Worm (Caenorhabditis elegans) whole organism, midembryonic: Measurements from ENCODE around the gene F01G10.5.

Source experiments
- T22C8.4 ChIP-seq: fragments of 200-800 bp; sonication (Bioruptor generic); IDR thresholded peaks from 2 replicates; pipeline ENCODE4 v1.3.6; 2022; ENCODE audit warnings: missing genetic modification characterization, missing compliant biosample characterization
- cog-1 ChIP-seq: sonication (generic microtip); optimal IDR thresholded peaks from 2 replicates; lab custom pipeline; 2016; ENCODE audit warnings: missing genetic modification characterization, missing compliant biosample characterization
- flt-1 ChIP-seq: fragments of 200-800 bp; sonication (Bioruptor generic); IDR thresholded peaks from 2 replicates; pipeline ENCODE4 v1.3.6; 2022; ENCODE audit warnings: missing genetic modification characterization, missing compliant biosample characterization
- klf-2 ChIP-seq: fragments of 200-800 bp; sonication (Bioruptor generic); conservative IDR thresholded peaks from 2 replicates; pipeline ENCODE4 v1.3.6; 2022; ENCODE audit warnings: missing genetic modification reagents, missing genetic modification characterization, missing compliant biosample characterization
- med-1 ChIP-seq: sonication (generic microtip); optimal IDR thresholded peaks from 2 replicates; lab custom pipeline; 2017; ENCODE audit warnings: missing genetic modification characterization, mild to moderate bottlenecking, missing compliant biosample characterization, antibody characterized with exemption, missing genetic modification reagents; ENCODE audit not compliant: insufficient read depth
- ref-1 ChIP-seq: fragments of 200-800 bp; sonication (Bioruptor generic); conservative IDR thresholded peaks from 2 replicates; pipeline ENCODE4 v1.3.6; 2022; ENCODE audit warnings: missing genetic modification reagents, missing genetic modification characterization, missing compliant biosample characterization
- tab-1 ChIP-seq: fragments of 200-800 bp; sonication (Bioruptor generic); IDR thresholded peaks from 2 replicates; pipeline ENCODE4 v1.3.6; 2022; ENCODE audit warnings: missing genetic modification characterization, missing compliant biosample characterization
- ztf-23 ChIP-seq: fragments of 200-800 bp; sonication (Bioruptor generic); IDR thresholded peaks from 2 replicates; pipeline ENCODE4 v1.3.6; 2022; ENCODE audit warnings: missing genetic modification reagents, missing genetic modification characterization, missing compliant biosample characterization
- ztf-29 ChIP-seq: fragments of 200-800 bp; sonication (Bioruptor generic); IDR thresholded peaks from 2 replicates; pipeline ENCODE4 v1.3.6; 2022; ENCODE audit warnings: missing genetic modification reagents, missing genetic modification characterization, missing compliant biosample characterization

F01G10.5 gene

DNA sequence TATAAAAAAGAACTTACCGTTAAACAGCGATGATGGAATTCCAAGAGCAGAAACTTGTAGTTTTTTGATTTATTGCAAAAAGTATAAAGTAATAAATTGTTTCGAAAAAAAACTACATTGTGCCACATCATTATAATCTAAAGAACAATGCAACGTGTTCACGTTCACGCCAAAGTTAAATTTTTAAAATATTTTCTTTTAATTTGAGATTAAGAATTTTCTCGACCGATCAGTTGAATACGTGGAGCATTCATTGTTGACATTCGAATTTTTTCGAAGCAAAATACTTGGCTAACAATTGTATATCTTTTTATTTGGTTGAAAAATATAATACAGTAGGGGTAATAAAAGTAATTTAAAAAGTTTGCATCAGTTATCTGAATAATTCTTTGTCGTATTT is at the start of gene F01G10.5:
TSS of gene F01G10.5 (minus strand) at position 101 of the 400 bp plus-strand sequence.
- TF ChIP-seq T22C8.4 (GFP tag; lab: Robert Waterston, UW) (no peak), tab-1 (GFP tag; lab: Robert Waterston, UW) (no peak), med-1 (no peak), ztf-29 (GFP tag; lab: Robert Waterston, UW) (no peak), ref-1 (GFP tag; lab: Robert Waterston, UW) (no peak), cog-1 (tag; lab: Kevin White, UChicago) (no peak), klf-2 (GFP tag; lab: Robert Waterston, UW) (no peak), flt-1 (no peak), ztf-23 (no peak)

DNA sequence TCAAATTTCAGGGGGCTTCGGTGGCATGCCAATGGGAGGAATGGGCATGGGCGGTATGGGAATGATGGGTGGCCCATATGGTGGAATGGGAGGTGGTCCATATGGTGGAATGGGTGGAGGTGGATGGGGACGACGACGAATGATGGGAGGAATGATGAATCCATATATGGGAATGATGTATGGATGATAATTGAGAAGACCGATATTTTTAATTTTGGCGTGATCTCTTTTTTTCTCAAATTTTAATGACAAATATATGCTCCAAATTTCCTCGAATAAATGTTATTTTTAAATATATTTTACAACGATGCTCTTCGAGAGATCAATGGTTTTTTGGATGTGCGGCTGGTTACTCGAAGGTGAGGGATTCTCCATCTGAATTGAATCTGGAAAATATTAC is 46.8 kb upstream of the F01G10.5 start, which contains the start of gene Y43C5A.4:
TSS of gene Y43C5A.4 (plus strand) at position 301 of the 400 bp plus-strand sequence.
- no peak for TF ChIP-seq ztf-29 (GFP tag; lab: Robert Waterston, UW)
- TF ChIP-seq cog-1 (tag; lab: Kevin White, UChicago), result no peak
- TF ChIP-seq ref-1 (GFP tag; lab: Robert Waterston, UW), result no peak

- TF ChIP-seq ref-1 (GFP tag; lab: Robert Waterston, UW), result no peak
- no peak for TF ChIP-seq ztf-29 (GFP tag; lab: Robert Waterston, UW)
- no peak for TF ChIP-seq flt-1
- TF ChIP-seq ztf-23, result no peak
- no peak for TF ChIP-seq cog-1 (tag; lab: Kevin White, UChicago)
- TF ChIP-seq klf-2 (GFP tag; lab: Robert Waterston, UW), result no peak
- TF ChIP-seq T22C8.4 (GFP tag; lab: Robert Waterston, UW), result no peak
- no peak for TF ChIP-seq tab-1 (GFP tag; lab: Robert Waterston, UW)
- no peak for TF ChIP-seq med-1
These were observed 46.1 kb upstream of the F01G10.5 start, which contains the start of gene Y43C5A.7 for ce11 chrIV:10276960-10277359. Y43C5A.7 (plus strand) TSS chrIV:10277260.

- TF ChIP-seq med-1 (no peak), ref-1 (GFP tag; lab: Robert Waterston, UW) (no peak), T22C8.4 (GFP tag; lab: Robert Waterston, UW) (no peak), ztf-29 (GFP tag; lab: Robert Waterston, UW) (no peak), flt-1 (no peak), cog-1 (tag; lab: Kevin White, UChicago) (no peak)
These were observed 44.2 kb upstream of the F01G10.5 start for ce11 chrIV:10275050-10275449.

DNA sequence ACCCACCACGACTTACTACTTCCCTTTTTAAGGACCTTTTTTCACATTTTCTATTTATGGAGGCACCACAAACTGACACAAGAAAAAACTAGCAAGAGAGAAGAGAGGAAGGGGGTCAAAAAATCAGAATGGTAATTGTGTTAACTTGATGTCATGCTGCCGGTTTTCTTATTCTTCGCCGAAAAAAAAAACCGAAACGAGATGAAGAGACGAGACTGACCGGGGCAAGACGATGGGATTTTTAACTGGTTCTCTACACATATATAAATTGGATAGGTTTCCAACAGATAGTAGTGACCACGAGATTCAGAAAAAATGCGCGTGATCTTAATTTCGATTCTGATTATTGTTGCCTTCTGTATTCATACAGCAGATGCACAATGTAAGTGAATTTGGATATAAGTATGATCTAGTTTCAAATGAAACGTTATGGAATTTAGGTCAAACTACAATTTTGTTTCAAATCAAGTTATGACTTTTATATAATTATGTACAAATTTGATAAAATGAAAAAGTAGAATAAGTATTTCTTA is 43.0 kb upstream of the F01G10.5 start, which contains the start of gene Y43C5A.3:
TSS of gene Y43C5A.3 (plus strand) at position 256 of the 533 bp plus-strand sequence.
- no peak for TF ChIP-seq tab-1 (GFP tag; lab: Robert Waterston, UW)
- TF ChIP-seq klf-2 (GFP tag; lab: Robert Waterston, UW), result no peak
- no peak for TF ChIP-seq ztf-23
- TF ChIP-seq ztf-29 (GFP tag; lab: Robert Waterston, UW), result no peak
- no peak for TF ChIP-seq cog-1 (tag; lab: Kevin White, UChicago)
- no peak for TF ChIP-seq T22C8.4 (GFP tag; lab: Robert Waterston, UW)
- TF ChIP-seq flt-1, result no peak
- TF ChIP-seq med-1, result no peak
- TF ChIP-seq ref-1 (GFP tag; lab: Robert Waterston, UW), result no peak

DNA sequence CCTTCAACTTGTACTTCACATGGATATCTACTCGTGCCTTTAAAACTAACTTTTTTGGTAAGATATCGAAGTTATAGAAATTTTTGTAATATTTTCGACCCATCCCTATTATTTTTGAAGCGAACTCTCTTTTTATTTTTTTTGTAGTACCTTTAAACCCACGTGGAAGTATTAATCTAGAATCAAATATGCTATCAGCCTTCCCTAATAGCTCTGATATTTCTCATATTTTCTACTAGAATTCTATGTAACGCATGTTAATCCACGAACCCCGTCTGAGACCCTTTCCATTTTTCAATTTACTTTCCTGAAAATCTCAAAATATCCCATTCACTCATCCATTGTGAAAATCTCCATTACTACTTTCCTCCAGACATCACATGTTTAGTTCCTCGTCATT is 42.5 kb upstream of the F01G10.5 start:
- no peak for TF ChIP-seq flt-1
- no peak for TF ChIP-seq ref-1 (GFP tag; lab: Robert Waterston, UW)
- TF ChIP-seq tab-1 (GFP tag; lab: Robert Waterston, UW), result no peak
- no peak for TF ChIP-seq T22C8.4 (GFP tag; lab: Robert Waterston, UW)
- no peak for TF ChIP-seq klf-2 (GFP tag; lab: Robert Waterston, UW)
- no peak for TF ChIP-seq ztf-23
- no peak for TF ChIP-seq cog-1 (tag; lab: Kevin White, UChicago)
- TF ChIP-seq ztf-29 (GFP tag; lab: Robert Waterston, UW), result no peak
- no peak for TF ChIP-seq med-1

DNA sequence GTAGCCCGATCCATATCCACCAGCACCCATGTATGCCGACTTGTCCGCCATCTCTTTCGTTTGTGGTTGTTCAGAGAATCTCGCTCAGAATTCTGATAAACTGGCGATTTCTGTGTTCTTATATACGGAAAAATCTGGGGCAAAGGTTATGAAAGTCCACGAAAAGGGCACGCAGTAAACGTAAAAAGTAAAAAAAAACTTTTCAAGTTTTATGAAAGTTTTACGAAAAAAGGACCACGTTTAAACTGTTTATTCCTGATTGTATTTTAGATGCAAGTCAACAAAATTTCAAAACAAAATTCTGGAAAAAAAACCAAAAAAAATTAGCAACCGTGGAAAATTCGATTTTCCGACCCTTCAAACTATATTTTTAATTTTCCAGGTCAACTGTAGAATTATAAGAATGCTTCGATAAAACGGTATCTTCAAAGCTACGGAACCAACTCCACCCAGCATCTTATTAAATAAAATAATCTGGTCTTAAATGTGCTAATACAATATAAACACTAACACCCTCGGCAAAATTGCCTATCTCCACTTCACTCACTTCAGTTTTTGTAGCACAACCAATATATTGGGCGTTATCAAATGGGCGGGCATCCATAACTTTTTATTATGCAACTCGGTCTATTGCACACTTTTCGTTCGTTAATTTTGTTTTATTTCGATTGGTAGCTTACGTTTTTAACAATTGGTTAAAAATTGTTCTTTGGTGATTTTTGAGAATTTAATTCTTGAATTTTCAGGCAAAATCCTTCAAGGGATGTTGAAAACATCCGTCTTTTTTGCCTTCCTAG is 38.5 kb upstream of the F01G10.5 start, which contains the start of the genes nspd-7 and Y43C5A.2:
TSS of gene nspd-7 (minus strand) at position 51 of the 797 bp plus-strand sequence.
TSS of gene Y43C5A.2 (plus strand) at position 747 of the 797 bp plus-strand sequence.
- no peak for TF ChIP-seq med-1
- no peak for TF ChIP-seq T22C8.4 (GFP tag; lab: Robert Waterston, UW)
- no peak for TF ChIP-seq klf-2 (GFP tag; lab: Robert Waterston, UW)
- TF ChIP-seq ztf-23, result no peak
- no peak for TF ChIP-seq ref-1 (GFP tag; lab: Robert Waterston, UW)
- TF ChIP-seq cog-1 (tag; lab: Kevin White, UChicago), result no peak
- TF ChIP-seq tab-1 (GFP tag; lab: Robert Waterston, UW), result no peak

DNA sequence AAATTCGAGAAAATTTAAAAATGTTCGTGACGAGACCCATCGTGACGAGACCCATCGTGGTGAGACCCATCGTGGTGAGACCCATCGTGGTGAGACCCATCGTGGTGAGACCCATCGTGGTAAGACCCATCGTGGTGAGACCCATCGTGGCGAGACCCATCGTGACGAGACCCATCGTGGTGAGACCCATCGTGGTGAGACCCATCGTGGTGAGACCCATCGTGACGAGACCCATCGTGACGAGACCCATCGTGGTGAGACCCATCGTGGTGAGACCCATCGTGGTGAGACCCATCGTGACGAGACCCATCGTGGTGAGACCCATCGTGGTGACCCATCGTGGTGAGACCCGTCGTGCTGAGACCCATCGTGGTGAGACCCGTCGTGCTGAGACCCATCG is 32.0 kb upstream of the F01G10.5 start:
- 0 out of 2 replicates have a peak, but pooled peaks have one; percentile 25 for TF ChIP-seq klf-2 (GFP tag; lab: Robert Waterston, UW)
- TF ChIP-seq tab-1 (GFP tag; lab: Robert Waterston, UW), result 0 out of 2 replicates have a peak, but pooled peaks have one; percentile 5

- TF ChIP-seq klf-2 (GFP tag; lab: Robert Waterston, UW), result no peak
- TF ChIP-seq ztf-29 (GFP tag; lab: Robert Waterston, UW), result no peak
- no peak for TF ChIP-seq T22C8.4 (GFP tag; lab: Robert Waterston, UW)
- no peak for TF ChIP-seq flt-1
- no peak for TF ChIP-seq ztf-23
- no peak for TF ChIP-seq ref-1 (GFP tag; lab: Robert Waterston, UW)
- TF ChIP-seq cog-1 (tag; lab: Kevin White, UChicago), result no peak
- no peak for TF ChIP-seq med-1
- no peak for TF ChIP-seq tab-1 (GFP tag; lab: Robert Waterston, UW)
These were observed 30.2 kb upstream of the F01G10.5 start for ce11 chrIV:10261061-10261460.
